Worm (Caenorhabditis elegans): ENCODE data around the gene C25F9.11.

C25F9.11 gene

DNA sequence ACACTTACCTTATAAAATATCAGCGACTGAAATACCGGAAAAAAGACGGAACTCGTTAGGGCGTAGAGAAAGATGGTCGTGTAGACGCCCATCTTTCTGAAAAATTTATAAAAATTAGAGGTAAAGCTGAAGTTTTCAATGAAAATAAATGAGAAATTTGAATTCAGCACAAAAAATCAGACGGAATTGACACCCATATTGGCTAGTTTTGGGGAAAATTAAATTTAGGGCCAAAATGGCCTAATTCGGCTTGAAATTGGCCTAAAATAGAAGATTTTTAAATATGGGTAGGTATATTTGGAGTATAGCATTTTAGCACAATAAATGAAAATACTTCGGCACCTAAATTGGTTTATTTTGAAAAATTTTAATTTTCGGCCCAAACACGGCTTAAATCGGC is 42.8 kb downstream of the C25F9.11 start, which contains the start of gene slcr-46.2:
Gene slcr-46.2, minus strand, starts transcription at position 101 of the 400 bp plus-strand sequence.
- no peak for TF ChIP-seq F13H6.1 (tag; optimal IDR thresholded peaks at IDR 0.05)
- TF ChIP-seq alr-1 (tag; optimal IDR thresholded peaks at IDR 0.05), result no peak
- TF ChIP-seq aly-2 (tag; optimal IDR thresholded peaks at IDR 0.05), result no peak
- no peak for TF ChIP-seq crh-2 (tag; optimal IDR thresholded peaks at IDR 0.05)
- no peak for TF ChIP-seq C34F6.9 (tag; optimal IDR thresholded peaks at IDR 0.05)
